Worm (Caenorhabditis elegans) whole organism, L1 larva: ENCODE results near the gene oac-3.
"Not testable (repeated sequence)": the region's sequence is repeated elsewhere in the genome, so short reads cannot be mapped to it uniquely, and the experiment has no call there.

Experiments
- ama-1 ChIP-seq: fragments of 150-350 bp; optimal IDR thresholded peaks from 2 replicates; lab custom pipeline; 2014
- ceh-88 ChIP-seq: fragments of 200-800 bp; sonication (Bioruptor generic); IDR thresholded peaks from 2 replicates; pipeline ENCODE4 v1.3.6; 2022; ENCODE audit warnings: missing genetic modification characterization, missing compliant biosample characterization
- lin-13 ChIP-seq: fragments of 150-350 bp; optimal IDR thresholded peaks from 2 replicates; lab custom pipeline; 2014; ENCODE audit warnings: missing biosample characterization, missing genetic modification reagents, missing genetic modification characterization
- lir-3 ChIP-seq: sonication (generic microtip); optimal IDR thresholded peaks from 2 replicates; lab custom pipeline; 2016; ENCODE audit warnings: mild to moderate bottlenecking, missing genetic modification characterization, moderate library complexity, missing compliant biosample characterization; ENCODE audit not compliant: poor library complexity
- lsy-2 ChIP-seq, 2 experiments: fragments of 150-350 bp; optimal IDR thresholded peaks; 2 replicates each; lab custom pipeline; 2014; ENCODE audit warnings: missing biosample characterization in 2 of 2, missing genetic modification characterization in 2 of 2
- nhr-11 ChIP-seq: fragments of 150-350 bp; optimal IDR thresholded peaks from 2 replicates; lab custom pipeline; 2014; ENCODE audit warnings: missing biosample characterization, missing genetic modification characterization

DNA sequence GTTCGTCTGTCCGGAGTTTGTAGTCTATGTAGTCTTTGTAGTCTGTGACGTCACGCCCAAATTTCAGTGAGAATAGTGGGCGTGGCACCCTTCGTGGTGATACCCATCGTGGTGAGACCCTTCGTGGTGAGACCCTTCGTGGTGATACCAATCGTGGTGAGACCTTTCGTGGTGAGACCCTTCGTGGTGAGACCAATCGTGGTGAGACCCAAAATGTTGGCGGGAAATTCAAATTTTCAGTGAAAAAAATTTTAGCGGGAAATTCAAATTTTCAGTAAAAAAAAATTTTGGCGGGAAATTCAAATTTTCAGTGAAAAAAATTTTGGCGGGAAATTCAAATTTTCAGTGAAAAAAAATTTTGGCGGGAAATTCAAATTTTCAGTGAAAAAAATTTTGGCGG, 17.1 kb upstream of the oac-3 start:
- not testable (repeated sequence) for TF ChIP-seq lsy-2 (tag; optimal IDR thresholded peaks at IDR 0.05; lab: Kevin White, UChicago); lir-3; ceh-88 (GFP tag; lab: Robert Waterston, UW); ama-1; nhr-11 (tag; lab: Kevin White, UChicago); lin-13 (GFP tag; lab: Kevin White, UChicago)
